Fruit fly (Drosophila melanogaster) whole organism, pupa: Measurements from ENCODE around the gene sloth2.

Experiments
- CG10348 ChIP-seq: fragments of 200-800 bp; sonication (Bioruptor generic); IDR thresholded peaks from 2 replicates; pipeline ENCODE4 v1.3.6; 2022; ENCODE audit warnings: missing biosample characterization, missing genetic modification characterization
- CG12605 ChIP-seq: fragments of 200-800 bp; sonication (Bioruptor generic); IDR thresholded peaks from 2 replicates; pipeline ENCODE4 v1.3.6; 2022; ENCODE audit warnings: missing biosample characterization, missing genetic modification characterization
- CG13204 ChIP-seq: fragments of 200-800 bp; sonication (Bioruptor generic); optimal IDR thresholded peaks from 2 replicates; lab custom pipeline; 2018; ENCODE audit warnings: missing biosample characterization, mild to moderate bottlenecking, missing genetic modification characterization, moderate library complexity
- CG14655 ChIP-seq: fragments of 200-800 bp; sonication (Bioruptor generic); optimal IDR thresholded peaks from 3 replicates; lab custom pipeline; 2017; ENCODE audit warnings: mild to moderate bottlenecking, missing biosample characterization, missing genetic modification reagents, missing genetic modification characterization
- CG15710 ChIP-seq: fragments of 200-800 bp; sonication (Bioruptor generic); optimal IDR thresholded peaks from 2 replicates; lab custom pipeline; 2018; ENCODE audit warnings: missing biosample characterization, mild to moderate bottlenecking, missing genetic modification characterization, moderate library complexity
- CG17806 ChIP-seq: fragments of 200-800 bp; sonication (Bioruptor generic); optimal IDR thresholded peaks from 2 replicates; lab custom pipeline; 2018; ENCODE audit warnings: missing biosample characterization, mild to moderate bottlenecking, missing genetic modification characterization, moderate library complexity
- CG32121 ChIP-seq: fragments of 200-800 bp; sonication (Bioruptor generic); IDR thresholded peaks from 2 replicates; pipeline ENCODE4 v1.3.6; 2022; ENCODE audit warnings: missing biosample characterization, missing genetic modification characterization
- CG34367 ChIP-seq: fragments of 200-800 bp; sonication (Bioruptor generic); optimal IDR thresholded peaks from 2 replicates; lab custom pipeline; 2018; ENCODE audit warnings: missing biosample characterization, mild to moderate bottlenecking, missing genetic modification characterization
- CG4496 ChIP-seq: fragments of 200-800 bp; sonication (Bioruptor generic); IDR thresholded peaks from 3 replicates; pipeline ENCODE4 v1.3.6; 2022; ENCODE audit warnings: missing biosample characterization, missing genetic modification characterization
- CG8159 ChIP-seq: fragments of 200-800 bp; sonication (Bioruptor generic); optimal IDR thresholded peaks from 3 replicates; lab custom pipeline; 2018; ENCODE audit warnings: missing biosample characterization, mild to moderate bottlenecking, missing genetic modification characterization, moderate library complexity
- CG8301 ChIP-seq: fragments of 200-800 bp; sonication (Bioruptor generic); optimal IDR thresholded peaks from 2 replicates; lab custom pipeline; 2018; ENCODE audit warnings: missing biosample characterization, mild to moderate bottlenecking, missing genetic modification characterization
- CG9948 ChIP-seq: fragments of 200-800 bp; sonication (Bioruptor generic); optimal IDR thresholded peaks from 2 replicates; lab custom pipeline; 2018; ENCODE audit warnings: missing biosample characterization, mild to moderate bottlenecking, missing genetic modification characterization, moderate library complexity
- D1 ChIP-seq: fragments of 200-800 bp; sonication (Bioruptor generic); optimal IDR thresholded peaks from 2 replicates; lab custom pipeline; 2018; ENCODE audit warnings: missing biosample characterization, mild to moderate bottlenecking, missing genetic modification characterization, moderate library complexity
- EcR ChIP-seq: fragments of 200-800 bp; sonication (Bioruptor generic); optimal IDR thresholded peaks from 3 replicates; lab custom pipeline; 2019; ENCODE audit warnings: missing biosample characterization, missing genetic modification characterization, mild to moderate bottlenecking, moderate library complexity, missing genetic modification reagents
- Ets98B ChIP-seq: fragments of 200-800 bp; sonication (Bioruptor generic); IDR thresholded peaks from 2 replicates; pipeline ENCODE4 v1.3.6; 2022; ENCODE audit warnings: missing biosample characterization, missing genetic modification characterization
- Pif1A ChIP-seq: fragments of 200-800 bp; sonication (Bioruptor generic); optimal IDR thresholded peaks from 3 replicates; lab custom pipeline; 2016; ENCODE audit warnings: missing biosample characterization, missing genetic modification characterization
- Pif1B ChIP-seq: fragments of 200-800 bp; sonication (Bioruptor generic); optimal IDR thresholded peaks from 3 replicates; lab custom pipeline; 2016; ENCODE audit warnings: missing biosample characterization, missing genetic modification characterization
- Snoo ChIP-seq: fragments of 200-800 bp; sonication (Bioruptor generic); optimal IDR thresholded peaks from 3 replicates; lab custom pipeline; 2017; ENCODE audit warnings: missing biosample characterization, mild to moderate bottlenecking, missing genetic modification characterization, inconsistent platforms
- fd96Ca ChIP-seq: fragments of 200-800 bp; sonication (Bioruptor generic); IDR thresholded peaks from 3 replicates; pipeline ENCODE4 v1.3.6; 2022; ENCODE audit warnings: missing biosample characterization, missing genetic modification characterization
- gl ChIP-seq: fragments of 200-800 bp; sonication (Bioruptor generic); optimal IDR thresholded peaks from 2 replicates; lab custom pipeline; 2018; ENCODE audit warnings: missing biosample characterization, mild to moderate bottlenecking, missing genetic modification characterization
- rn ChIP-seq: fragments of 200-800 bp; sonication (Bioruptor generic); IDR thresholded peaks from 2 replicates; pipeline ENCODE4 v1.3.6; 2022; ENCODE audit warnings: missing biosample characterization, missing genetic modification characterization

sloth2 gene

dm6 chrX:6982705-6983384 lies 28.3 kb upstream of the sloth2 start:
- TF ChIP-seq gl (tag; lab: Kevin White, UChicago) = no peak
- TF ChIP-seq CG9948 (tag; lab: Kevin White, UChicago) = no peak
- no peak for TF ChIP-seq rn (GFP tag; lab: Robert Waterston, UW)
- TF ChIP-seq CG12605 = no peak
- no peak for TF ChIP-seq CG10348 (GFP tag; lab: Robert Waterston, UW)
- TF ChIP-seq CG34367 = no peak
- TF ChIP-seq Pif1A (GFP tag; lab: Kevin White, UChicago) = no peak
- TF ChIP-seq Ets98B = no peak
- TF ChIP-seq CG8301 = no peak
- TF ChIP-seq fd96Ca (GFP tag; lab: Robert Waterston, UW) = no peak
- no peak for TF ChIP-seq Pif1B (GFP tag; lab: Kevin White, UChicago)
- no peak for TF ChIP-seq EcR (GFP tag; lab: Kevin White, UChicago)
- no peak for TF ChIP-seq CG8159
- no peak for TF ChIP-seq CG4496 (GFP tag; lab: Robert Waterston, UW)
- TF ChIP-seq CG13204 (GFP tag; lab: Kevin White, UChicago) = no peak
- no peak for TF ChIP-seq CG32121 (GFP tag; lab: Robert Waterston, UW)

dm6 chrX:6983500-6984320 lies 27.4 kb upstream of the sloth2 start:
- TF ChIP-seq CG10348 (GFP tag; lab: Robert Waterston, UW) = no peak
- TF ChIP-seq CG8301 = peak; percentile 27
- TF ChIP-seq CG15710 = peak; percentile 71
- TF ChIP-seq D1 (tag; lab: Kevin White, UChicago) = no peak
- TF ChIP-seq CG4496 (GFP tag; lab: Robert Waterston, UW) = peak; percentile 58; the same call in 2 of the 3 replicates
- peak; percentile 78 for TF ChIP-seq CG8159
- peak; percentile 30 for TF ChIP-seq CG13204 (GFP tag; lab: Kevin White, UChicago)
- TF ChIP-seq CG17806 = peak; percentile 70
- peak; percentile 39 for TF ChIP-seq Pif1A (GFP tag; lab: Kevin White, UChicago)
- TF ChIP-seq EcR (GFP tag; lab: Kevin White, UChicago) = peak; percentile 50
- TF ChIP-seq gl (tag; lab: Kevin White, UChicago) = no peak
- peak; percentile 71 for TF ChIP-seq Snoo (tag; lab: Kevin White, UChicago)
- TF ChIP-seq Ets98B = no peak
- TF ChIP-seq rn (GFP tag; lab: Robert Waterston, UW) = no peak
- TF ChIP-seq CG32121 (GFP tag; lab: Robert Waterston, UW) = no peak
- TF ChIP-seq Pif1B (GFP tag; lab: Kevin White, UChicago) = peak; percentile 42
- TF ChIP-seq fd96Ca (GFP tag; lab: Robert Waterston, UW) = no peak
- peak; percentile 66 for TF ChIP-seq CG14655 (GFP tag; lab: Kevin White, UChicago)
- peak; percentile 58 for TF ChIP-seq CG12605
- TF ChIP-seq CG9948 (tag; lab: Kevin White, UChicago) = peak; percentile 70
- peak; percentile 43 for TF ChIP-seq CG34367
- TF ChIP-seq, all 21 proteins: peak for 14

dm6 chrX:6985182-6985851 lies 25.8 kb upstream of the sloth2 start:
- TF ChIP-seq CG14655 (GFP tag; lab: Kevin White, UChicago) (peak; percentile 90), CG9948 (tag; lab: Kevin White, UChicago) (peak; percentile 87), gl (tag; lab: Kevin White, UChicago) (peak; percentile 53), rn (GFP tag; lab: Robert Waterston, UW) (peak; percentile 56), CG17806 (peak; percentile 84), CG12605 (no peak; the same call in none of the 2 replicates), D1 (tag; lab: Kevin White, UChicago) (peak; percentile 54), Pif1B (GFP tag; lab: Kevin White, UChicago) (peak; percentile 93), CG8159 (peak; percentile 86), CG34367 (peak; percentile 87), CG32121 (GFP tag; lab: Robert Waterston, UW) (peak; percentile 54), Snoo (tag; lab: Kevin White, UChicago) (peak; percentile 90), fd96Ca (GFP tag; lab: Robert Waterston, UW) (peak; percentile 60; the same call in 2 of the 3 replicates), CG8301 (peak; percentile 85), Ets98B (peak; percentile 64), CG10348 (GFP tag; lab: Robert Waterston, UW) (no peak), Pif1A (GFP tag; lab: Kevin White, UChicago) (peak; percentile 89), EcR (GFP tag; lab: Kevin White, UChicago) (peak; percentile 98), CG4496 (GFP tag; lab: Robert Waterston, UW) (peak; percentile 80; the same call in 2 of the 3 replicates), CG13204 (GFP tag; lab: Kevin White, UChicago) (peak; percentile 49), CG15710 (peak; percentile 88)

dm6 chrX:6985980-6986827 lies 25.0 kb upstream of the sloth2 start, which contains the start of gene bou:
Gene bou, plus strand, starts transcription at chrX:6986486.
- TF ChIP-seq CG4496 (GFP tag; lab: Robert Waterston, UW) (no peak), CG10348 (GFP tag; lab: Robert Waterston, UW) (no peak), fd96Ca (GFP tag; lab: Robert Waterston, UW) (no peak), CG8301 (no peak), EcR (GFP tag; lab: Kevin White, UChicago) (no peak), rn (GFP tag; lab: Robert Waterston, UW) (no peak), Pif1A (GFP tag; lab: Kevin White, UChicago) (no peak), CG8159 (peak; percentile 10), CG14655 (GFP tag; lab: Kevin White, UChicago) (peak; percentile 24)
